Worm (Caenorhabditis elegans): ENCODE data around the gene mrck-1.

DNA sequence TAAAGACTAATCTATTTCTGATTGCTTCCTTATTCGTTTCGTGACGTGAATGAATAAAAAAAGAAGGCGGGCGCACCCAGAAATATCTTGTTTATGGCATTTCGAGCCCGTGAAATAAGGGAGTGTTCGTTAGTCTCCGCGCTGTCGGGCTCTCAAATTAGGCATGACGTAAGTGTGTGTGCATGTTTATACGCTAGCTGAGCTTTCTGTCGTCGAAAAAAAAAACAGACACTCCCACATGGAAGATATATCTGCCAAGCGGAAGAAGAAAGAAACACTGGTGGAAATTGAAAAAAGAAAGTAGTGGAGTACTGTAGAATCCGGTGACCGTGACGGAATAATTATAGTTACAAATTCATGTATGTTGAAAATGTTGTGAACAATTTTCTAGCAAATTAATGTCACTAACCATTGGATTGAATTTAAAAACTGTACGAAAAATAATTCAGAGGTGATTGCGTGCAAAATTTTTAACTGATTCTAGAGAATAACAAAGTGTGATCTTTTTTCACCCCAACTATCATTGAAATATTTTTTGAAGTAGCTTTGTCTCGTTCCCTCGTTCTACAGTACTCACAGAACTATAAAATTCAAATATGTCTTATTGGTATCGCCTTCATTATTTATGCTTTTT lies 42.0 kb downstream of the mrck-1 start:
- no peak for TF ChIP-seq ceh-16 (tag; optimal IDR thresholded peaks at IDR 0.05)
- no peak for TF ChIP-seq nhr-11 (tag; optimal IDR thresholded peaks at IDR 0.05)

Measured in whole organism, L2 larva.